Fruit fly (Drosophila melanogaster) whole organism, embryonic: Measurements from ENCODE around the gene Rpp14a.

Experiments
- Atf6 ChIP-seq: fragments of 200-800 bp; sonication (Bioruptor generic); IDR thresholded peaks from 2 replicates; pipeline ENCODE4 v1.3.6; 2022; ENCODE audit warnings: missing biosample characterization, missing genetic modification characterization
- CG10543 ChIP-seq: fragments of 200-800 bp; sonication (Bioruptor generic); optimal IDR thresholded peaks from 3 replicates; lab custom pipeline; 2017; ENCODE audit warnings: missing biosample characterization, mild to moderate bottlenecking, missing genetic modification characterization, moderate library complexity
- CG12155 ChIP-seq: fragments of 200-800 bp; sonication (Bioruptor generic); optimal IDR thresholded peaks from 3 replicates; lab custom pipeline; 2016; ENCODE audit warnings: missing biosample characterization, missing genetic modification characterization
- CG12769 ChIP-seq: fragments of 200-800 bp; sonication (Bioruptor generic); optimal IDR thresholded peaks from 2 replicates; lab custom pipeline; 2019; ENCODE audit warnings: missing biosample characterization, mild to moderate bottlenecking, missing genetic modification characterization, moderate library complexity
- CG13624 ChIP-seq: fragments of 200-800 bp; sonication (Bioruptor generic); optimal IDR thresholded peaks from 2 replicates; lab custom pipeline; 2016; ENCODE audit warnings: missing biosample characterization, missing genetic modification characterization
- CG14710 ChIP-seq: fragments of 200-800 bp; sonication (Bioruptor generic); optimal IDR thresholded peaks from 3 replicates; lab custom pipeline; 2019; ENCODE audit warnings: missing biosample characterization, mild to moderate bottlenecking, missing genetic modification characterization, moderate library complexity
- CG17612 ChIP-seq: fragments of 200-800 bp; sonication (Bioruptor generic); IDR thresholded peaks from 2 replicates; pipeline ENCODE4 v1.3.6; 2022; ENCODE audit warnings: missing biosample characterization, missing genetic modification characterization
- CG17829 ChIP-seq: fragments of 200-800 bp; optimal IDR thresholded peaks from 2 replicates; lab custom pipeline; 2019; ENCODE audit warnings: missing biosample characterization, mild to moderate bottlenecking, missing genetic modification characterization, moderate library complexity
- CG2129 ChIP-seq: fragments of 200-800 bp; sonication (Bioruptor generic); IDR thresholded peaks from 2 replicates; pipeline ENCODE4 v1.3.6; 2022; ENCODE audit warnings: missing biosample characterization, missing genetic modification characterization; ENCODE audit not compliant: partially characterized antibody
- CG31441 ChIP-seq: fragments of 200-800 bp; sonication (Bioruptor generic); IDR thresholded peaks from 2 replicates; pipeline ENCODE4 v1.3.6; 2022; ENCODE audit warnings: missing biosample characterization, missing genetic modification characterization
- CG32532 ChIP-seq: fragments of 200-800 bp; sonication (Bioruptor generic); IDR thresholded peaks from 2 replicates; pipeline ENCODE4 v1.3.6; 2022; ENCODE audit warnings: missing biosample characterization, missing genetic modification characterization
- CG32772 ChIP-seq: fragments of 200-800 bp; sonication (Bioruptor generic); IDR thresholded peaks from 2 replicates; pipeline ENCODE4 v1.3.6; 2022; ENCODE audit warnings: missing biosample characterization, missing genetic modification characterization
- CG4404 ChIP-seq: fragments of 200-800 bp; sonication (Bioruptor generic); IDR thresholded peaks from 2 replicates; pipeline ENCODE4 v1.3.6; 2022; ENCODE audit warnings: missing biosample characterization, missing genetic modification characterization
- CG7839 ChIP-seq: fragments of 200-800 bp; sonication (Bioruptor generic); optimal IDR thresholded peaks from 3 replicates; lab custom pipeline; 2018; ENCODE audit warnings: missing biosample characterization, mild to moderate bottlenecking, missing genetic modification characterization, moderate library complexity
- CG7987 ChIP-seq: fragments of 200-800 bp; sonication (Bioruptor generic); optimal IDR thresholded peaks from 2 replicates; lab custom pipeline; 2018; ENCODE audit warnings: missing biosample characterization, mild to moderate bottlenecking, missing genetic modification characterization, moderate library complexity
- CG8290 ChIP-seq, 3 experiments: fragments of 200-800 bp; sonication (Bioruptor generic); optimal IDR thresholded peaks; 2 replicates each; lab custom pipeline; 2016 to 2019; ENCODE audit warnings: missing biosample characterization in 3 of 3, missing genetic modification characterization in 3 of 3, mild to moderate bottlenecking in 2 of 3, moderate library complexity in 1 of 3
- CG9609 ChIP-seq: fragments of 200-800 bp; sonication (Bioruptor generic); optimal IDR thresholded peaks from 3 replicates; lab custom pipeline; 2016; ENCODE audit warnings: missing biosample characterization, missing genetic modification characterization
- Deaf1 ChIP-seq: fragments of 200-800 bp; optimal IDR thresholded peaks from 3 replicates; lab custom pipeline; 2019; ENCODE audit warnings: missing biosample characterization, mild to moderate bottlenecking, missing genetic modification characterization, moderate library complexity
- Ets65A ChIP-seq: fragments of 200-800 bp; sonication (Bioruptor generic); peaks from one replicate; lab custom pipeline; 2016; ENCODE audit warnings: missing biosample characterization, missing genetic modification characterization
- Fer1 ChIP-seq: fragments of 200-800 bp; sonication (Bioruptor generic); optimal IDR thresholded peaks from 2 replicates; lab custom pipeline; 2017; ENCODE audit warnings: missing biosample characterization, mild to moderate bottlenecking, missing genetic modification characterization
- Fer3 ChIP-seq: fragments of 200-800 bp; sonication (Bioruptor generic); optimal IDR thresholded peaks from 2 replicates; lab custom pipeline; 2018; ENCODE audit warnings: missing biosample characterization, mild to moderate bottlenecking, missing genetic modification characterization, moderate library complexity
- Mad ChIP-seq: fragments of 200-800 bp; sonication (Bioruptor generic); optimal IDR thresholded peaks from 2 replicates; lab custom pipeline; 2016; ENCODE audit warnings: missing biosample characterization, missing genetic modification characterization
- Med ChIP-seq: fragments of 200-800 bp; sonication (Bioruptor generic); peaks from one replicate; lab custom pipeline; 2016; ENCODE audit warnings: missing biosample characterization, missing genetic modification characterization, mild to moderate bottlenecking, inconsistent platforms, moderate library complexity
- Meics ChIP-seq: fragments of 200-800 bp; sonication (Bioruptor generic); optimal IDR thresholded peaks from 2 replicates; lab custom pipeline; 2017; ENCODE audit warnings: missing biosample characterization, mild to moderate bottlenecking, missing genetic modification characterization
- Nf-YA ChIP-seq: fragments of 200-800 bp; sonication (Bioruptor generic); IDR thresholded peaks from 2 replicates; pipeline ENCODE4 v1.3.6; 2022; ENCODE audit warnings: missing biosample characterization, missing genetic modification characterization
- Rfx ChIP-seq: fragments of 200-800 bp; sonication (Bioruptor generic); IDR thresholded peaks from 2 replicates; pipeline ENCODE4 v1.3.6; 2022; ENCODE audit warnings: missing biosample characterization, missing genetic modification characterization
- Scr ChIP-seq: fragments of 200-800 bp; sonication (Bioruptor generic); IDR thresholded peaks from 2 replicates; pipeline ENCODE4 v1.3.6; 2022; ENCODE audit warnings: missing biosample characterization, missing genetic modification characterization; ENCODE audit not compliant: partially characterized antibody
- bbx ChIP-seq: fragments of 200-800 bp; sonication (Bioruptor generic); IDR thresholded peaks from 2 replicates; pipeline ENCODE4 v1.3.6; 2022; ENCODE audit warnings: missing biosample characterization, missing genetic modification characterization; ENCODE audit not compliant: partially characterized antibody
- cas ChIP-seq: fragments of 200-800 bp; sonication (Bioruptor generic); IDR thresholded peaks from 2 replicates; pipeline ENCODE4 v1.3.6; 2022; ENCODE audit warnings: missing biosample characterization, missing genetic modification characterization
- chinmo ChIP-seq: fragments of 200-800 bp; sonication (Bioruptor generic); IDR thresholded peaks from 4 replicates; pipeline ENCODE4 v1.3.6; 2022; ENCODE audit warnings: missing biosample characterization, missing genetic modification characterization; ENCODE audit not compliant: partially characterized antibody
- inv ChIP-seq: fragments of 200-800 bp; sonication (Bioruptor generic); IDR thresholded peaks from 2 replicates; pipeline ENCODE4 v1.3.6; 2022; ENCODE audit warnings: missing biosample characterization, missing genetic modification characterization; ENCODE audit not compliant: partially characterized antibody
- ken ChIP-seq: fragments of 200-800 bp; sonication (Bioruptor generic); IDR thresholded peaks from 3 replicates; pipeline ENCODE4 v1.3.6; 2022; ENCODE audit warnings: missing biosample characterization, missing genetic modification characterization
- kni ChIP-seq: fragments of 200-800 bp; sonication (Bioruptor generic); optimal IDR thresholded peaks from 3 replicates; lab custom pipeline; 2017; ENCODE audit warnings: mild to moderate bottlenecking, missing biosample characterization, missing genetic modification reagents, missing genetic modification characterization
- row ChIP-seq: fragments of 200-800 bp; sonication (Bioruptor generic); IDR thresholded peaks from 3 replicates; pipeline ENCODE4 v1.3.6; 2022; ENCODE audit warnings: missing biosample characterization, missing genetic modification characterization
- sd ChIP-seq: fragments of 200-800 bp; sonication (Bioruptor generic); optimal IDR thresholded peaks from 3 replicates; lab custom pipeline; 2018; ENCODE audit warnings: missing biosample characterization, mild to moderate bottlenecking, missing genetic modification characterization, moderate library complexity
- sqz ChIP-seq: fragments of 200-800 bp; sonication (Bioruptor generic); optimal IDR thresholded peaks from 3 replicates; lab custom pipeline; 2018; ENCODE audit warnings: missing biosample characterization, mild to moderate bottlenecking, missing genetic modification characterization
- sr ChIP-seq: fragments of 200-800 bp; sonication (Bioruptor generic); IDR thresholded peaks from 3 replicates; pipeline ENCODE4 v1.3.6; 2022; ENCODE audit warnings: missing biosample characterization, missing genetic modification characterization
- unc-4 ChIP-seq: fragments of 200-800 bp; sonication (Bioruptor generic); IDR thresholded peaks from 2 replicates; pipeline ENCODE4 v1.3.6; 2022; ENCODE audit warnings: missing biosample characterization, missing genetic modification characterization; ENCODE audit not compliant: partially characterized antibody

Rpp14a gene

DNA sequence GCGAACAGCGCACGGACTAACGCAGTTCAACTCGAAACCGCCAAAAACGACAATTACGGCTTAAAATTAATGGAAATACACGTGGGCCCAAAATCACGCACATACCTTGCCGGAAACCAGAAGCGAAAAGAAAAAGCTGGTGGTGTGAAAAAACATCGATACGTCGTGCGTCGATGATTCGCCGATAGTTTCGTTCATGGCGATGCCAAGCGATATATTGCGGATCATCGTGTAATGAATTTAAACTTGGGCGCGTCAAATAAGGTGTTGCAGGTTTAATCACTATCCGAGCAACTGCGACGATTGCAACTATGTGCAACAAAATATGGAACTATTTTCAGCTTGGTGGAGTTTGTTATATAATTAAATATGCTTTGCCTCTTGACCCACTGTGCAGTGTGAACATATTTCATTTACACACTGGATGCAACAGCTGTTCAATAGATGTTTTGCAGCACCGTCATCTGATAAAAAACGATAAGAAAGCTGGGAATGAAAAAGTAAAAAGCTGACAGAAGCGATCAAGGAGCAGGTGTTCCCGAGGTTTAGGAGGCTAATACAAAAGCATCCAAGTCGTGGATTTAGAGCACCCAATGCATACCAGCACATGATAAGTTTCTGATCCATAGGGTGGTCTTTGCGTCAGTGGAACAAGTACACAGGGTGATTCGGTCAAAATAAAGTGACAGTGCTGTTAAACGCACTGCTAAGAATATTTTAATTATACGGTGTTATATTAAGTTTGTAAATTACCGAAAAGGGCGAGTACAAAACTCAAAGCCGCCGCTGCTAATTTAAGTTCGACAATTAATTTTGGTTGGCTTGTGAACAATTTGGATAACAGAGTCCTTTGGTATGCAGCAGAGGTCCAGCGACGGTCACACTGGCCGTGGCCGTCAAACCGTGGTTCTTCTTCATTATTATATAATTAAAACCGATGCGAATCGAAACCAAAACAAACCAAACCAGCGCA is 10.3 kb upstream of the Rpp14a start, which contains the start of the genes RpL32 and CG7943 (continued):
- TF ChIP-seq Fer1 (GFP tag; lab: Kevin White, UChicago) (peak; percentile 95), Fer3 (peak; percentile 95), CG31441 (GFP tag; lab: Robert Waterston, UW) (peak; percentile 88), CG7839 (tag; lab: Kevin White, UChicago) (peak; percentile 85)

- no peak for TF ChIP-seq Nf-YA (GFP tag; lab: Robert Waterston, UW)
- TF ChIP-seq sd (tag; lab: Kevin White, UChicago), result peak; percentile 67
- no peak for TF ChIP-seq CG32772 (GFP tag; lab: Robert Waterston, UW)
- TF ChIP-seq cas, result no peak
- TF ChIP-seq CG8290 (GFP tag; optimal IDR thresholded peaks at IDR 0.05; lab: Kevin White, UChicago), result no peak
- peak in 1 of 2 experiments; percentile 26 for TF ChIP-seq CG8290 (tag; optimal IDR thresholded peaks at IDR 0.05; lab: Kevin White, UChicago)
- TF ChIP-seq CG12155 (GFP tag; lab: Kevin White, UChicago), result no peak
- 0 out of 2 replicates have a peak, but pooled peaks have one; percentile 15 for TF ChIP-seq Rfx (GFP tag; lab: Robert Waterston, UW)
- no peak for TF ChIP-seq unc-4 (GFP tag; lab: Robert Waterston, UW)
- TF ChIP-seq CG17612 (GFP tag; lab: Robert Waterston, UW), result peak; percentile 42; the same call in 1 of the 2 replicates
- no peak for TF ChIP-seq ken (GFP tag; lab: Robert Waterston, UW)
- peak; percentile 53 for TF ChIP-seq Med (GFP tag; lab: Kevin White, UChicago)
- TF ChIP-seq Scr (GFP tag; lab: Robert Waterston, UW), result no peak
- TF ChIP-seq row, result peak; percentile 30; the same call in 2 of the 3 replicates
- TF ChIP-seq CG9609, result no peak
- TF ChIP-seq CG17829 (tag; lab: Kevin White, UChicago), result no peak
Observed at dm6 chr3R:30050448-30050847, 6.2 kb upstream of the Rpp14a start.

DNA sequence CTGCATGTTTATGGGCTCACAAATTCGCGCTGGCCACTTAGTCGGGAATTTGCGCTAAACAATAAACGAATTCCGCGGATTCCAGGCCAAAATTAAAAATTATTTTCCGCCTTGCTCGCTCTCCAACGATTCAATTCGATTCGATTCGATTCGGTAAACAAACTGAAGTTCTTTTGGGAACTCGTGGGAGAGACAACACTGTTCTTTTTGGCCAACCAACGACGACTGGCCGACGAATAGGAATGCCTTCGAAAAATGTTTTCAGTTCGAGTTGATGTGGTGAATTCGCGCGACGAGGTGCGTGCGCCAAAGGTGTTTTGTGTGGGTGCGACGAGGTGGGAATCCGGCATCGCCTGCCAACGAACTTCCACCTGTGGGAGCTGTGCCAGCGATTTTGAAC is 4.7 kb upstream of the Rpp14a start, which contains the start of gene CG15528:
TSS of gene CG15528 (minus strand) at position 180 of the 400 bp plus-strand sequence.
- TF ChIP-seq Ets65A (GFP tag; lab: Kevin White, UChicago) (peak; percentile 70), chinmo (0 out of 4 replicates have a peak, but pooled peaks have one; percentile 41), CG32772 (GFP tag; lab: Robert Waterston, UW) (no peak), Scr (GFP tag; lab: Robert Waterston, UW) (0 out of 2 replicates have a peak, but pooled peaks have one; percentile 5), sd (tag; lab: Kevin White, UChicago) (peak; percentile 88), CG7987 (GFP tag; lab: Kevin White, UChicago) (peak; percentile 12), sqz (no peak), CG13624 (GFP tag; lab: Kevin White, UChicago) (no peak), Deaf1 (peak; percentile 71), kni (GFP tag; lab: Kevin White, UChicago) (no peak), Mad (GFP tag; lab: Kevin White, UChicago) (no peak), bbx (peak; percentile 18; the same call in 1 of the 2 replicates), CG10543 (GFP tag; lab: Kevin White, UChicago) (peak; percentile 1), CG32532 (0 out of 2 replicates have a peak, but pooled peaks have one; percentile 7), CG14710 (tag; lab: Kevin White, UChicago) (no peak), Meics (GFP tag; lab: Kevin White, UChicago) (no peak), Atf6 (peak; percentile 16; the same call in 1 of the 2 replicates), CG2129 (GFP tag; lab: Robert Waterston, UW) (no peak), inv (GFP tag; lab: Robert Waterston, UW) (no peak), CG4404 (GFP tag; lab: Robert Waterston, UW) (no peak), CG12769 (tag; lab: Kevin White, UChicago) (peak; percentile 43), CG8290 (GFP tag; optimal IDR thresholded peaks at IDR 0.05; lab: Kevin White, UChicago) (no peak), CG8290 (tag; optimal IDR thresholded peaks at IDR 0.05; lab: Kevin White, UChicago) (peak in 1 of 2 experiments; percentile 4), sr (GFP tag; lab: Robert Waterston, UW) (peak; percentile 58; the same call in 2 of the 3 replicates)
